Fruit fly (Drosophila melanogaster) whole organism, wandering third instar larva: ENCODE results near the gene raskol.

Source experiments
- Dfd ChIP-seq: fragments of >200 bp; optimal IDR thresholded peaks from 2 replicates; lab custom pipeline; 2017; ENCODE audit warnings: missing biosample characterization, missing genetic modification characterization
- Sp1 ChIP-seq: fragments of 200-800 bp; sonication (Bioruptor generic); optimal IDR thresholded peaks from 3 replicates; lab custom pipeline; 2019; ENCODE audit warnings: missing biosample characterization, mild to moderate bottlenecking, missing genetic modification characterization, moderate library complexity
- fru ChIP-seq: fragments of 200-800 bp; sonication (Bioruptor generic); optimal IDR thresholded peaks from 3 replicates; lab custom pipeline; 2016; ENCODE audit warnings: missing biosample characterization, mild to moderate bottlenecking, missing genetic modification characterization
- lola ChIP-seq: fragments of >200 bp; optimal IDR thresholded peaks from 2 replicates; lab custom pipeline; 2017; ENCODE audit warnings: missing biosample characterization, missing genetic modification characterization
- sage ChIP-seq: fragments of 200-800 bp; sonication (Bioruptor generic); optimal IDR thresholded peaks from 2 replicates; lab custom pipeline; 2016; ENCODE audit warnings: missing biosample characterization, mild to moderate bottlenecking, missing genetic modification characterization
- usp ChIP-seq: fragments of >200 bp; optimal IDR thresholded peaks from 2 replicates; lab custom pipeline; 2017; ENCODE audit warnings: missing biosample characterization, missing genetic modification characterization

DNA sequence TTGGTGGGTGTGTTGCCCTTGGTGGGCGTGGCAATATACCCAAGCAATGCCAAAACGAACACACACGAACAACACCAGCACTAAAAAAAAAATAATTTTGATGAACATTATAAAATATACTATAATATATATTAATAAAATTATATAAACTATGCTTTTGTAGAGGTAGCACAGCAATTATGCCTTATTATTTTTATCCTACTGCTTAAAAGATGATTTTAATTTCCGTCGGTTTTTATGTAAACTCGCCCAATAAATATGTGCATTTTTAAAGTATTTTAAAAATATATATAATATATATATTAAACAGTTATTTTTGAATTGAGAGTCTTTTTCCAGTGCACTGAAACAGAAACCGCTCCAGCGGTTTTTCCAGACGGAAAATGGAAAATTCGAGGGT is 52.3 kb downstream of the raskol start:
- no peak for TF ChIP-seq usp (GFP tag; lab: Kevin White, UChicago)
- no peak for TF ChIP-seq Sp1
- TF ChIP-seq fru (GFP tag; lab: Kevin White, UChicago) = no peak
- TF ChIP-seq Dfd (GFP tag; lab: Kevin White, UChicago) = no peak
- no peak for TF ChIP-seq sage (GFP tag; lab: Kevin White, UChicago)
- no peak for TF ChIP-seq lola
